Worm (Caenorhabditis elegans): ENCODE results near the gene srh-27.

DNA sequence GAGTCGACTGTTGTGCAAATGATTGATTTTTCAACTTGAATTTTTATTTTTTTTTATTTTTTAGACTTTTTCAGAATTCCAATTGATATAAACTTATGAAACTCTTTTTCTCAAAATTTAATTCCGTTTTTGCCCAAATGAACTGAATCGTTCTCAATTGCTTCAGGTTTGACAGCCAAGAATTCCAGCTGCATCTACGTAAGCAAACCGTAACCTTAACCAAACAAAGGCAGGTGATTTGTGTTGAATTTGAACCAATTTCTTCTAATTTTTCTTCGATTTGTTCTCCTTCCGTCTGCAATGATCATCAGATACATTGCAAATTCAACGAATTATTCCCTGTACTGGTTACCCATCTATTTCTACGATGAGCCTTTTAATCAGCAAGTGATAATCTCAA is 1.5 kb downstream of the srh-27 start, which contains the start of gene sre-34:
- TF ChIP-seq ztf-11 (tag; optimal IDR thresholded peaks at IDR 0.05) (no peak), nhr-11 (tag; optimal IDR thresholded peaks at IDR 0.05) (no peak)

All from whole organism, L2 larva.